Worm (Caenorhabditis elegans) whole organism, young adult: ENCODE measurements around the gene cls-1.

Experiments
- B0035.1 ChIP-seq: sonication (generic microtip); optimal IDR thresholded peaks from 2 replicates; lab custom pipeline; 2016; ENCODE audit warnings: missing genetic modification characterization, mild to moderate bottlenecking, missing compliant biosample characterization, missing genotype, missing genetic modification reagents
- C06A6.2 ChIP-seq: fragments of 200-800 bp; sonication (Bioruptor generic); conservative IDR thresholded peaks from 2 replicates; pipeline ENCODE4 v1.3.6; 2022; ENCODE audit warnings: missing genetic modification characterization, missing compliant biosample characterization
- F22D6.2 ChIP-seq: sonication (generic microtip); optimal IDR thresholded peaks from 2 replicates; lab custom pipeline; 2016; ENCODE audit warnings: mild to moderate bottlenecking, missing genetic modification characterization, missing compliant biosample characterization
- F37B4.10 ChIP-seq: fragments of 200-800 bp; sonication (Bioruptor generic); IDR thresholded peaks from 2 replicates; pipeline ENCODE4 v1.3.6; 2022; ENCODE audit warnings: missing genetic modification characterization, missing compliant biosample characterization
- F52B5.7 ChIP-seq: sonication (generic microtip); optimal IDR thresholded peaks from 2 replicates; lab custom pipeline; 2016; ENCODE audit warnings: mild to moderate bottlenecking, missing genetic modification characterization, missing compliant biosample characterization
- K11D2.4 ChIP-seq: fragments of 200-800 bp; sonication (Bioruptor generic); IDR thresholded peaks from 2 replicates; pipeline ENCODE4 v1.3.6; 2022; ENCODE audit warnings: missing genetic modification reagents, missing genetic modification characterization, missing compliant biosample characterization
- K12H6.12 ChIP-seq: fragments of 200-800 bp; sonication (Bioruptor generic); optimal IDR thresholded peaks from 2 replicates; lab custom pipeline; 2018; ENCODE audit warnings: mild to moderate bottlenecking, missing genetic modification characterization, missing compliant biosample characterization
- Y95B8A.8 ChIP-seq: fragments of 200-800 bp; sonication (Bioruptor generic); IDR thresholded peaks from 2 replicates; pipeline ENCODE4 v1.3.6; 2022; ENCODE audit warnings: missing genetic modification reagents, missing genetic modification characterization, missing compliant biosample characterization
- ZK185.1 ChIP-seq: sonication (generic microtip); optimal IDR thresholded peaks from 2 replicates; lab custom pipeline; 2016; ENCODE audit warnings: mild to moderate bottlenecking, missing genetic modification characterization, missing compliant biosample characterization; ENCODE audit not compliant: poor library complexity, severe bottlenecking
- ama-1 ChIP-seq, 3 experiments: fragments of 150-350 bp in 1 of 3; sonication (generic microtip) in 2 of 3; optimal IDR thresholded peaks; 2 replicates each; lab custom pipeline; 2014 to 2018; ENCODE audit warnings: missing biosample characterization in 2 of 3, missing genetic modification characterization in 2 of 3, missing genetic modification reagents in 2 of 3
- atf-7 ChIP-seq: sonication (generic microtip); optimal IDR thresholded peaks from 2 replicates; lab custom pipeline; 2017; ENCODE audit warnings: mild to moderate bottlenecking, missing genetic modification characterization, missing compliant biosample characterization
- bed-1 ChIP-seq: fragments of 200-800 bp; sonication (Bioruptor generic); IDR thresholded peaks from 2 replicates; pipeline ENCODE4 v1.3.6; 2022; ENCODE audit warnings: missing genetic modification reagents, missing genetic modification characterization, missing compliant biosample characterization
- bed-2 ChIP-seq: fragments of 200-800 bp; sonication (Bioruptor generic); IDR thresholded peaks from 2 replicates; pipeline ENCODE4 v1.3.6; 2022; ENCODE audit warnings: missing genetic modification reagents, missing genetic modification characterization, missing compliant biosample characterization
- ceh-27 ChIP-seq: fragments of 200-800 bp; sonication (Bioruptor generic); optimal IDR thresholded peaks from 2 replicates; lab custom pipeline; 2018; ENCODE audit warnings: mild to moderate bottlenecking, missing genetic modification characterization, moderate library complexity, missing compliant biosample characterization
- ceh-40 ChIP-seq: fragments of 200-800 bp; sonication (Bioruptor generic); IDR thresholded peaks from 2 replicates; pipeline ENCODE4 v1.3.6; 2022; ENCODE audit warnings: missing genetic modification characterization, missing compliant biosample characterization
- die-1 ChIP-seq: sonication (generic microtip); optimal IDR thresholded peaks from 2 replicates; lab custom pipeline; 2016; ENCODE audit warnings: missing genotype, mild to moderate bottlenecking, missing genetic modification characterization, missing compliant biosample characterization
- dox-1 ChIP-seq: fragments of 200-800 bp; sonication (Bioruptor generic); IDR thresholded peaks from 2 replicates; pipeline ENCODE4 v1.3.6; 2022; ENCODE audit warnings: missing genetic modification reagents, missing genetic modification characterization, missing compliant biosample characterization
- efl-1 ChIP-seq: fragments of 150-350 bp; optimal IDR thresholded peaks from 2 replicates; lab custom pipeline; 2014; ENCODE audit warnings: missing biosample characterization, missing genetic modification reagents, missing genetic modification characterization
- egl-18 ChIP-seq: fragments of 200-800 bp; sonication (Bioruptor generic); IDR thresholded peaks from 2 replicates; pipeline ENCODE4 v1.3.6; 2022; ENCODE audit warnings: missing genetic modification reagents, missing genetic modification characterization, missing compliant biosample characterization
- ets-4 ChIP-seq: fragments of 200-800 bp; sonication (Bioruptor generic); optimal IDR thresholded peaks from 2 replicates; lab custom pipeline; 2018; ENCODE audit warnings: mild to moderate bottlenecking, missing genetic modification characterization, missing compliant biosample characterization
- gei-17 ChIP-seq: fragments of 200-800 bp; sonication (Bioruptor generic); optimal IDR thresholded peaks from 2 replicates; lab custom pipeline; 2018; ENCODE audit warnings: mild to moderate bottlenecking, missing genetic modification characterization, missing compliant biosample characterization
- hmg-20 ChIP-seq: fragments of 200-800 bp; sonication (Bioruptor generic); IDR thresholded peaks from 2 replicates; pipeline ENCODE4 v1.3.6; 2022; ENCODE audit warnings: missing genetic modification reagents, missing genetic modification characterization, missing compliant biosample characterization
- lag-1 ChIP-seq: fragments of 200-800 bp; sonication (Bioruptor generic); IDR thresholded peaks from 2 replicates; pipeline ENCODE4 v1.3.6; 2022; ENCODE audit warnings: missing genetic modification reagents, missing genetic modification characterization, missing compliant biosample characterization
- let-607 ChIP-seq, 2 experiments: fragments of 200-800 bp in 1 of 2; sonication (Bioruptor generic) in 1 of 2; sonication (generic microtip) in 1 of 2; optimal IDR thresholded peaks; 2 replicates each; lab custom pipeline; 2016 to 2018; ENCODE audit warnings: mild to moderate bottlenecking in 2 of 2, missing compliant biosample characterization in 2 of 2, missing genetic modification characterization in 2 of 2, moderate library complexity in 2 of 2, missing genotype in 1 of 2
- lin-26 ChIP-seq: fragments of 200-800 bp; sonication (Bioruptor generic); IDR thresholded peaks from 2 replicates; pipeline ENCODE4 v1.3.6; 2022; ENCODE audit warnings: missing genetic modification reagents, missing genetic modification characterization, missing compliant biosample characterization
- lin-35 ChIP-seq, 3 experiments: fragments of 150-350 bp in 2 of 3; sonication (generic microtip) in 1 of 3; optimal IDR thresholded peaks; 2 replicates each; lab custom pipeline; 2014 to 2018; ENCODE audit warnings: missing biosample characterization in 3 of 3, missing genetic modification characterization in 3 of 3, missing genetic modification reagents in 3 of 3
- madf-8 ChIP-seq: fragments of 200-800 bp; sonication (Bioruptor generic); conservative IDR thresholded peaks from 2 replicates; pipeline ENCODE4 v1.3.6; 2022; ENCODE audit warnings: missing genetic modification reagents, missing genetic modification characterization, missing compliant biosample characterization
- mcd-1 ChIP-seq: fragments of 200-800 bp; sonication (Bioruptor generic); IDR thresholded peaks from 2 replicates; pipeline ENCODE4 v1.3.6; 2022; ENCODE audit warnings: missing genetic modification reagents, missing genetic modification characterization, missing compliant biosample characterization
- nfya-1 ChIP-seq: sonication (generic microtip); optimal IDR thresholded peaks from 2 replicates; lab custom pipeline; 2017; ENCODE audit warnings: antibody characterized with exemption, missing compliant biosample characterization, missing genetic modification characterization, borderline replicate concordance; ENCODE audit not compliant: insufficient read depth
- pha-4 ChIP-seq: fragments of 150-350 bp; sonication (generic microtip); optimal IDR thresholded peaks from 2 replicates; lab custom pipeline; 2014; ENCODE audit warnings: missing biosample characterization, missing genetic modification reagents, missing genetic modification characterization
- tbx-9 ChIP-seq: sonication (generic microtip); optimal IDR thresholded peaks from 2 replicates; lab custom pipeline; 2016; ENCODE audit warnings: borderline replicate concordance, missing genetic modification characterization, inconsistent platforms, missing compliant biosample characterization
- unc-62 ChIP-seq: fragments of 150-350 bp; optimal IDR thresholded peaks from 2 replicates; lab custom pipeline; 2014; ENCODE audit warnings: missing biosample characterization, missing genetic modification reagents, missing genetic modification characterization
- ztf-26 ChIP-seq: sonication (generic microtip); optimal IDR thresholded peaks from 2 replicates; lab custom pipeline; 2017; ENCODE audit warnings: missing genetic modification characterization, missing compliant biosample characterization

Gene cls-1

ce11 chrIII:7545189-7545588 is 37.2 kb downstream of the cls-1 start:
- TF ChIP-seq gei-17: no peak
- TF ChIP-seq Y95B8A.8 (GFP tag; lab: Robert Waterston, UW): no peak
- no peak for TF ChIP-seq pha-4
- no peak for TF ChIP-seq ceh-40 (GFP tag; lab: Robert Waterston, UW)
- TF ChIP-seq dox-1: no peak
- TF ChIP-seq madf-8 (GFP tag; lab: Robert Waterston, UW): no peak
- TF ChIP-seq ztf-26 (tag; lab: Kevin White, UChicago): no peak
- no peak for TF ChIP-seq tbx-9
- no peak for TF ChIP-seq lag-1 (GFP tag; lab: Robert Waterston, UW)
- TF ChIP-seq F22D6.2: no peak
- no peak for TF ChIP-seq efl-1 (GFP tag; lab: Kevin White, UChicago)
- no peak for TF ChIP-seq atf-7 (tag; lab: Kevin White, UChicago)
- no peak for TF ChIP-seq ZK185.1 (tag; lab: Kevin White, UChicago)
- no peak for TF ChIP-seq die-1
- TF ChIP-seq ama-1 (optimal IDR thresholded peaks at IDR 0.05; lab: Kevin White, UChicago): no peak
- TF ChIP-seq ama-1 (GFP tag; optimal IDR thresholded peaks at IDR 0.05; lab: Kevin White, UChicago): no peak
- no peak for TF ChIP-seq ets-4
- no peak for TF ChIP-seq bed-2
- TF ChIP-seq nfya-1 (tag; lab: Kevin White, UChicago): no peak
- TF ChIP-seq lin-26 (GFP tag; lab: Robert Waterston, UW): no peak
- TF ChIP-seq hmg-20 (GFP tag; lab: Robert Waterston, UW): no peak

- TF ChIP-seq lin-35 (GFP tag; optimal IDR thresholded peaks at IDR 0.05; lab: Kevin White, UChicago): no peak
- TF ChIP-seq K12H6.12 (tag; lab: Kevin White, UChicago): peak; percentile 9
These were observed 41.0 kb downstream of the cls-1 start for ce11 chrIII:7548963-7549362.

ce11 chrIII:7550979-7551378 is 43.0 kb downstream of the cls-1 start:
- TF ChIP-seq B0035.1 (tag; lab: Kevin White, UChicago): no peak
- no peak for TF ChIP-seq C06A6.2 (GFP tag; lab: Robert Waterston, UW)
- no peak for TF ChIP-seq egl-18 (GFP tag; lab: Robert Waterston, UW)
- peak; percentile 18 for TF ChIP-seq unc-62
- TF ChIP-seq let-607 (tag; optimal IDR thresholded peaks at IDR 0.05; lab: Kevin White, UChicago): no peak
- no peak for TF ChIP-seq F52B5.7 (tag; lab: Kevin White, UChicago)
- TF ChIP-seq, all 124 proteins: peak for 1

- TF ChIP-seq K11D2.4 (GFP tag; lab: Robert Waterston, UW) (no peak), lin-26 (GFP tag; lab: Robert Waterston, UW) (no peak), ceh-27 (GFP tag; lab: Kevin White, UChicago) (no peak), unc-62 (no peak)
These were observed 44.9 kb downstream of the cls-1 start for ce11 chrIII:7552859-7553258.

ce11 chrIII:7553693-7554226 is 45.8 kb downstream of the cls-1 start:
- TF ChIP-seq mcd-1 (GFP tag; lab: Robert Waterston, UW) (no peak), F37B4.10 (GFP tag; lab: Robert Waterston, UW) (no peak), bed-1 (GFP tag; lab: Robert Waterston, UW) (no peak)
